Worm (Caenorhabditis elegans) whole organism, young adult: ENCODE data around the gene tmem-135.

Experiments used
- B0336.3 ChIP-seq: fragments of 200-800 bp; sonication (Bioruptor generic); IDR thresholded peaks from 2 replicates; pipeline ENCODE4 v1.3.6; 2022; ENCODE audit warnings: missing genetic modification characterization, missing compliant biosample characterization
- D2030.7 ChIP-seq: fragments of 200-800 bp; sonication (Bioruptor generic); IDR thresholded peaks from 2 replicates; pipeline ENCODE4 v1.3.6; 2022; ENCODE audit warnings: missing genetic modification reagents, missing genetic modification characterization, missing compliant biosample characterization
- F37B4.10 ChIP-seq: fragments of 200-800 bp; sonication (Bioruptor generic); IDR thresholded peaks from 2 replicates; pipeline ENCODE4 v1.3.6; 2022; ENCODE audit warnings: missing genetic modification characterization, missing compliant biosample characterization
- F55B11.4 ChIP-seq: sonication (generic microtip); optimal IDR thresholded peaks from 2 replicates; lab custom pipeline; 2016; ENCODE audit warnings: missing compliant biosample characterization, missing genetic modification characterization, borderline replicate concordance; ENCODE audit not compliant: insufficient read depth
- K12H6.12 ChIP-seq: fragments of 200-800 bp; sonication (Bioruptor generic); optimal IDR thresholded peaks from 2 replicates; lab custom pipeline; 2018; ENCODE audit warnings: mild to moderate bottlenecking, missing genetic modification characterization, missing compliant biosample characterization
- Y56A3A.18 ChIP-seq: fragments of 200-800 bp; sonication (Bioruptor generic); IDR thresholded peaks from 2 replicates; pipeline ENCODE4 v1.3.6; 2022; ENCODE audit warnings: missing genetic modification reagents, missing genetic modification characterization, missing compliant biosample characterization
- Y67H2A.10 ChIP-seq: fragments of 200-800 bp; sonication (Bioruptor generic); conservative IDR thresholded peaks from 2 replicates; pipeline ENCODE4 v1.3.6; 2022; ENCODE audit warnings: missing genetic modification reagents, missing genetic modification characterization, missing compliant biosample characterization
- Y79H2A.3 ChIP-seq: fragments of 200-800 bp; sonication (Bioruptor generic); conservative IDR thresholded peaks from 2 replicates; pipeline ENCODE4 v1.3.6; 2022; ENCODE audit warnings: missing genetic modification reagents, missing genetic modification characterization, missing compliant biosample characterization
- ZK185.1 ChIP-seq: sonication (generic microtip); optimal IDR thresholded peaks from 2 replicates; lab custom pipeline; 2016; ENCODE audit warnings: mild to moderate bottlenecking, missing genetic modification characterization, missing compliant biosample characterization; ENCODE audit not compliant: poor library complexity, severe bottlenecking
- aptf-3 ChIP-seq: fragments of 200-800 bp; sonication (Bioruptor generic); IDR thresholded peaks from 2 replicates; pipeline ENCODE4 v1.3.6; 2022; ENCODE audit warnings: missing genetic modification characterization, missing compliant biosample characterization
- atf-7 ChIP-seq: sonication (generic microtip); optimal IDR thresholded peaks from 2 replicates; lab custom pipeline; 2017; ENCODE audit warnings: mild to moderate bottlenecking, missing genetic modification characterization, missing compliant biosample characterization
- attf-5 ChIP-seq: fragments of 200-800 bp; sonication (Bioruptor generic); optimal IDR thresholded peaks from 2 replicates; lab custom pipeline; 2018; ENCODE audit warnings: mild to moderate bottlenecking, missing genetic modification characterization, missing compliant biosample characterization
- cebp-1 ChIP-seq, 2 experiments: fragments of 200-800 bp in 1 of 2; sonication (Bioruptor generic) in 1 of 2; sonication (generic microtip) in 1 of 2; IDR thresholded peaks in 1 of 2; optimal IDR thresholded peaks in 1 of 2; 2 replicates each; pipeline versions ENCODE4 v1.3.6 to Lab custom; 2017 to 2022; ENCODE audit warnings: missing compliant biosample characterization in 2 of 2, missing genetic modification characterization in 2 of 2, mild to moderate bottlenecking in 1 of 2, missing genetic modification reagents in 1 of 2, moderate library complexity in 1 of 2
- ceh-27 ChIP-seq: fragments of 200-800 bp; sonication (Bioruptor generic); optimal IDR thresholded peaks from 2 replicates; lab custom pipeline; 2018; ENCODE audit warnings: mild to moderate bottlenecking, missing genetic modification characterization, moderate library complexity, missing compliant biosample characterization
- ceh-91 ChIP-seq: fragments of 200-800 bp; sonication (Bioruptor generic); IDR thresholded peaks from 2 replicates; pipeline ENCODE4 v1.3.6; 2022; ENCODE audit warnings: missing genetic modification reagents, missing genetic modification characterization, missing compliant biosample characterization
- dox-1 ChIP-seq: fragments of 200-800 bp; sonication (Bioruptor generic); IDR thresholded peaks from 2 replicates; pipeline ENCODE4 v1.3.6; 2022; ENCODE audit warnings: missing genetic modification reagents, missing genetic modification characterization, missing compliant biosample characterization
- egl-18 ChIP-seq: fragments of 200-800 bp; sonication (Bioruptor generic); IDR thresholded peaks from 2 replicates; pipeline ENCODE4 v1.3.6; 2022; ENCODE audit warnings: missing genetic modification reagents, missing genetic modification characterization, missing compliant biosample characterization
- egl-44 ChIP-seq: fragments of 200-800 bp; sonication (Bioruptor generic); IDR thresholded peaks from 2 replicates; pipeline ENCODE4 v1.3.6; 2022; ENCODE audit warnings: missing genetic modification reagents, missing genetic modification characterization, missing compliant biosample characterization
- ekl-4 ChIP-seq: fragments of 200-800 bp; sonication (Bioruptor generic); IDR thresholded peaks from 2 replicates; pipeline ENCODE4 v1.3.6; 2022; ENCODE audit warnings: missing genetic modification reagents, missing genetic modification characterization, missing compliant biosample characterization
- lin-40 ChIP-seq: sonication (generic microtip); optimal IDR thresholded peaks from 2 replicates; lab custom pipeline; 2016; ENCODE audit warnings: missing genetic modification characterization, mild to moderate bottlenecking, missing compliant biosample characterization, missing genotype, missing genetic modification reagents
- mxl-1 ChIP-seq: sonication (generic microtip); optimal IDR thresholded peaks from 2 replicates; lab custom pipeline; 2016; ENCODE audit warnings: missing genetic modification characterization, missing compliant biosample characterization
- nfya-1 ChIP-seq: sonication (generic microtip); optimal IDR thresholded peaks from 2 replicates; lab custom pipeline; 2017; ENCODE audit warnings: antibody characterized with exemption, missing compliant biosample characterization, missing genetic modification characterization, borderline replicate concordance; ENCODE audit not compliant: insufficient read depth
- nfya-2 ChIP-seq: fragments of 200-800 bp; sonication (Bioruptor generic); IDR thresholded peaks from 2 replicates; pipeline ENCODE4 v1.3.6; 2022; ENCODE audit warnings: missing genetic modification reagents, missing genetic modification characterization, missing compliant biosample characterization
- nfyb-1 ChIP-seq: fragments of 200-800 bp; sonication (Bioruptor generic); IDR thresholded peaks from 2 replicates; pipeline ENCODE4 v1.3.6; 2022; ENCODE audit warnings: missing genetic modification reagents, missing genetic modification characterization, missing compliant biosample characterization
- nhr-179 ChIP-seq: sonication (generic microtip); optimal IDR thresholded peaks from 2 replicates; lab custom pipeline; 2016; ENCODE audit warnings: mild to moderate bottlenecking, missing genetic modification characterization, missing compliant biosample characterization
- nhr-80 ChIP-seq: sonication (generic microtip); optimal IDR thresholded peaks from 2 replicates; lab custom pipeline; 2016; ENCODE audit warnings: missing genetic modification characterization, missing compliant biosample characterization
- rcor-1 ChIP-seq: fragments of 200-800 bp; sonication (Bioruptor generic); IDR thresholded peaks from 2 replicates; pipeline ENCODE4 v1.3.6; 2022; ENCODE audit warnings: missing genetic modification reagents, missing genetic modification characterization, missing compliant biosample characterization
- rpc-1 ChIP-seq, 2 experiments: fragments of 150-350 bp in 1 of 2; sonication (generic microtip) in 1 of 2; optimal IDR thresholded peaks; 2 replicates each; lab custom pipeline; 2014 to 2018; ENCODE audit warnings: missing biosample characterization in 1 of 2, missing genetic modification characterization in 1 of 2, missing genetic modification reagents in 1 of 2, missing genotype in 1 of 2
- sea-2 ChIP-seq: fragments of 200-800 bp; sonication (Bioruptor generic); IDR thresholded peaks from 2 replicates; pipeline ENCODE4 v1.3.6; 2022; ENCODE audit warnings: missing genetic modification characterization, missing compliant biosample characterization
- snpc-1.1 ChIP-seq: sonication (generic microtip); optimal IDR thresholded peaks from 2 replicates; lab custom pipeline; 2017; ENCODE audit warnings: missing genetic modification characterization, mild to moderate bottlenecking, missing compliant biosample characterization, antibody characterized with exemption, moderate library complexity, missing genotype, missing genetic modification reagents; ENCODE audit not compliant: insufficient read depth
- unc-62 ChIP-seq: fragments of 150-350 bp; optimal IDR thresholded peaks from 2 replicates; lab custom pipeline; 2014; ENCODE audit warnings: missing biosample characterization, missing genetic modification reagents, missing genetic modification characterization
- xnd-1 ChIP-seq: sonication (generic microtip); optimal IDR thresholded peaks from 2 replicates; lab custom pipeline; 2016; ENCODE audit warnings: missing genotype, missing genetic modification reagents, missing genetic modification characterization, missing compliant biosample characterization
- zfh-2 ChIP-seq: fragments of 200-800 bp; sonication (Bioruptor generic); conservative IDR thresholded peaks from 2 replicates; pipeline ENCODE4 v1.3.6; 2022; ENCODE audit warnings: missing genetic modification reagents, missing genetic modification characterization, missing compliant biosample characterization
- ztf-26 ChIP-seq: sonication (generic microtip); optimal IDR thresholded peaks from 2 replicates; lab custom pipeline; 2017; ENCODE audit warnings: missing genetic modification characterization, missing compliant biosample characterization
- ztf-28 ChIP-seq: fragments of 200-800 bp; sonication (Bioruptor generic); IDR thresholded peaks from 2 replicates; pipeline ENCODE4 v1.3.6; 2022; ENCODE audit warnings: missing genetic modification reagents, missing genetic modification characterization, missing compliant biosample characterization
- ztf-3 ChIP-seq: fragments of 200-800 bp; sonication (Bioruptor generic); optimal IDR thresholded peaks from 2 replicates; lab custom pipeline; 2018; ENCODE audit warnings: mild to moderate bottlenecking, missing genetic modification characterization, missing compliant biosample characterization

Gene tmem-135

DNA sequence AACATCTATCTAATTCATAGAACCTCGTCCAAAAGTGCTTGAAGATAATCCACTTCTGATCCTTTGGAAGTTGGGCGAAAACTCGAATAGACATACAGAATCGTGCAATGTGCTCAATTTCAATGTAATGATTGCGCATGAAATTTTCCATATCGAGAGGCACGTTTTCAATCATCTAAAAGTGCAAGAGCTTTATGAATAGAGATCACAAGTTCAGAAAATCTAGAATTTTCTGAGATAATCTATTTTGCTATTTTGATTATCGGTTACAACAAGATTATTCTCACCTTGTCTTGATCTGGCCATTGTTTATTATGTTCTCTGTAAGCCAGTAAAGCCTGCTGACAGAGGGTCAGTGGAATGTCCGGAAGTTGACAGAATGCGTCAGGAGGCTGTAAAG, 15.9 kb upstream of the tmem-135 start:
- no peak for TF ChIP-seq rcor-1 (GFP tag; lab: Robert Waterston, UW)
- no peak for TF ChIP-seq nfya-1 (tag; lab: Kevin White, UChicago)
- no peak for TF ChIP-seq ztf-26 (tag; lab: Kevin White, UChicago)
- no peak for TF ChIP-seq egl-18
- TF ChIP-seq F55B11.4 (tag; lab: Kevin White, UChicago) = no peak
- TF ChIP-seq egl-44 (GFP tag; lab: Robert Waterston, UW) = no peak
- no peak for TF ChIP-seq aptf-3 (GFP tag; lab: Robert Waterston, UW)

DNA sequence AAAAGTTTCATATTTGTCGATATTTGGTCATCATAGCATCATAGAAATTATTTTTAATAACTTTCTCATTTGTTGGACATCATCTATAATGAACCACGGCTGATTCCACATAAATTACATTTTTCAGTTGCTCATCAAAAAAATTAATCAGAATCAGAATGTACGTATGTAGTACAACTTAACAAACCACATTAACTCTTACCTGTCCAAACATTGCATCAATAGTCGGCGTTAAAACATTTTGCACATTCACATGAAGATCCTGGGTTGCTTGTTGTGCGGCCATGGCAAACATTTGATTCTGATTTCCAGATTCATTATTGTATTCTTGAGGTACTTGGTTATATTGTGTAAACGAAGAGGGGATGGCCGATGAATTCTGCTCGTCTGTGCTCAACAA, 15.2 kb upstream of the tmem-135 start:
- no peak for TF ChIP-seq nhr-179
- no peak for TF ChIP-seq sea-2 (GFP tag; lab: Robert Waterston, UW)
- no peak for TF ChIP-seq ceh-91 (GFP tag; lab: Robert Waterston, UW)
- TF ChIP-seq Y56A3A.18 (GFP tag; lab: Robert Waterston, UW) = no peak
- TF ChIP-seq Y67H2A.10 (GFP tag; lab: Robert Waterston, UW) = no peak
- no peak for TF ChIP-seq ztf-3 (GFP tag; lab: Kevin White, UChicago)
- TF ChIP-seq rpc-1 (optimal IDR thresholded peaks at IDR 0.05; lab: Kevin White, UChicago) = no peak
- no peak for TF ChIP-seq rpc-1 (tag; optimal IDR thresholded peaks at IDR 0.05; lab: Kevin White, UChicago)
- no peak for TF ChIP-seq D2030.7

DNA sequence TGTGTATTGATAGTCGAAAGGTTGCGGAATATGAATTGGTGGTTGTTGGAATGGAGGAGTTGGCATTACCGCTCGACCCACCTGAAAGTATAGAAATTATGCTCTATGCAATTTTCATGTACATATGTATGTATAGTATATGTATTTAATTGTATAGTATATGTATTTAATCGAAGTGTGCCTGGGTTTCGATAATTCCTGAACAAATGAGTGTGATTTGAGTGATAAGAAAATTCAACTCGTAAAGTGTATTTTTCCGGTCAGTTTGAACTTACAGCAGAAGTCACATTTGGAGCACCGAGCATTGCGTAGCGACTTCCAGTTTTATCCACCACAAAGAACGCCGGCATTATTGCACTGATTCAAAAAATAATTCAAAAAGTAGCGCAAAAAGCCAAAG, 14.8 kb upstream of the tmem-135 start:
- TF ChIP-seq B0336.3 (GFP tag; lab: Robert Waterston, UW) (no peak), ZK185.1 (tag; lab: Kevin White, UChicago) (no peak), nhr-80 (tag; lab: Kevin White, UChicago) (peak; percentile 57), nfya-2 (GFP tag; lab: Robert Waterston, UW) (no peak), rpc-1 (optimal IDR thresholded peaks at IDR 0.05; lab: Kevin White, UChicago) (no peak), rpc-1 (tag; optimal IDR thresholded peaks at IDR 0.05; lab: Kevin White, UChicago) (no peak), ztf-28 (GFP tag; lab: Robert Waterston, UW) (no peak), mxl-1 (tag; lab: Kevin White, UChicago) (no peak), dox-1 (0 out of 2 replicates have a peak, but pooled peaks have one; percentile 24)

DNA sequence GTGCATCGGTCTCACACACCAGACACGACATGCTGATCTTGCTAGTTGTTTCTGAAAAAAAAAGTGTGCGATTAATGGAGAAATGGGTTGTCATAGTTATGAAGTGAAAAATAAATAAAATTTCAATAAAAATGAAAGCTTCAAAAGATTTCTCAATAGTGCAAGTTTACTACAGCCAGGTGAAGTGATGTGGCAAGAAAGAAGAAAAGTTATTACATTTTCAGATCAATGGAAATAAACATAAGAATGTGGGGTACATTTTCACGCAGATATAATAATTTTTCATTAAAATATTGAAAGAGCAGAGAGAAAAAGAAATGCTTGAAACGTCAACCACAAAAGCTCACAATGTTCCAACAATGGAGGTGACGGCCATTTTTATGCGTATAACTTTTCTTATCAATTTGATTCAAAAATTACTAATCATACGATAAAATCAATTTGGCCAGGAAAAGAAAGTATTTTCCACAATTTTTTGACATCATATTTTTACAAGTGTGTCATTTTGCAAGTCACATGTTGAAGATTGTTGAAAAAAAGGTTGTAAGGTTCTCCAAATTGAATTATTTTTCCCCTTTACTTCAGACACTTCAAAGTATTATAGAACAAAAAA, 13.1 kb upstream of the tmem-135 start, which contains the start of gene nhr-45:
TSS of gene nhr-45 (minus strand) at position 51 of the 613 bp plus-strand sequence.
- TF ChIP-seq unc-62 (GFP tag; lab: Kevin White, UChicago) (no peak), snpc-1.1 (tag; lab: Kevin White, UChicago) (no peak), nhr-80 (tag; lab: Kevin White, UChicago) (peak; percentile 55)

DNA sequence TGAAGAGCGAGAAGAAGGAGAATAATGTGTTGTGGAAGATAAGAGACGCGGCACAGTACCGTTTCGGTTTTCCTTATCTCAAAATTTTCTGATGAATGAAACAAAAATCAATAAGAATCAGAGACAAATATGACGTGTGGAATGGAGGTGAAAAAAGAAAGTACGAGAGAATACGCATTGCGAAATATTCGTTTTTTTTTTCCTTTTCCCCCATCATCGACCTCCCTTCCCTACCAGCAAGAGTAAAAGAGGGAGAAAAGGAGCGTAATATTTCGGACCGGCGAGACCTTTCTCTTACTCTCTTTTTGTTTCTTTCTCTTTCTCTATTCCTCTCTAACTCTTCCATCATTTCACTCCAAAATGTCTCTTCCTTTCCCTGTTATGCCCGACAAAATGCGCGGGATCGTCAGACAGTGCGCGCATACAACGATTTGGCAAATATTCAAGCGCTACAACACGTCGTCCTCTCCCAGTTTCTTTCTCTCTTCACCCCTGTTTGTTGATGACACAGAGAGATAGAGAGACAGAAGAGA, 11.1 kb upstream of the tmem-135 start:
- TF ChIP-seq ceh-27 (GFP tag; lab: Kevin White, UChicago) (peak; percentile 45), ekl-4 (GFP tag; lab: Robert Waterston, UW) (0 out of 2 replicates have a peak, but pooled peaks have one; percentile 38), ZK185.1 (tag; lab: Kevin White, UChicago) (peak; percentile 35), F37B4.10 (GFP tag; lab: Robert Waterston, UW) (no peak), zfh-2 (GFP tag; lab: Robert Waterston, UW) (no peak), dox-1 (peak; percentile 47; the same call in 1 of the 2 replicates), atf-7 (tag; lab: Kevin White, UChicago) (peak; percentile 64), attf-5 (GFP tag; lab: Kevin White, UChicago) (peak; percentile 48), K12H6.12 (tag; lab: Kevin White, UChicago) (peak; percentile 30), sea-2 (GFP tag; lab: Robert Waterston, UW) (no peak), xnd-1 (tag; lab: Kevin White, UChicago) (no peak), lin-40 (tag; lab: Kevin White, UChicago) (peak; percentile 53), cebp-1 (GFP tag; IDR thresholded peaks at IDR 0.05; lab: Robert Waterston, UW) (peak; percentile 96), cebp-1 (tag; optimal IDR thresholded peaks at IDR 0.05; lab: Kevin White, UChicago) (peak; percentile 98), unc-62 (GFP tag; lab: Kevin White, UChicago) (peak; percentile 22), ztf-26 (tag; lab: Kevin White, UChicago) (peak; percentile 39), nhr-80 (tag; lab: Kevin White, UChicago) (peak; percentile 91), nfyb-1 (GFP tag; lab: Robert Waterston, UW) (peak; percentile 60; the same call in 1 of the 2 replicates), Y79H2A.3 (no peak), ceh-91 (GFP tag; lab: Robert Waterston, UW) (no peak)
